Worm (Caenorhabditis elegans) whole organism, midembryonic: ENCODE data around the gene vhp-1.

Experiments used
- T22C8.4 ChIP-seq: fragments of 200-800 bp; sonication (Bioruptor generic); IDR thresholded peaks from 2 replicates; pipeline ENCODE4 v1.3.6; 2022; ENCODE audit warnings: missing genetic modification characterization, missing compliant biosample characterization
- cog-1 ChIP-seq: sonication (generic microtip); optimal IDR thresholded peaks from 2 replicates; lab custom pipeline; 2016; ENCODE audit warnings: missing genetic modification characterization, missing compliant biosample characterization
- flt-1 ChIP-seq: fragments of 200-800 bp; sonication (Bioruptor generic); IDR thresholded peaks from 2 replicates; pipeline ENCODE4 v1.3.6; 2022; ENCODE audit warnings: missing genetic modification characterization, missing compliant biosample characterization
- klf-2 ChIP-seq: fragments of 200-800 bp; sonication (Bioruptor generic); conservative IDR thresholded peaks from 2 replicates; pipeline ENCODE4 v1.3.6; 2022; ENCODE audit warnings: missing genetic modification reagents, missing genetic modification characterization, missing compliant biosample characterization
- med-1 ChIP-seq: sonication (generic microtip); optimal IDR thresholded peaks from 2 replicates; lab custom pipeline; 2017; ENCODE audit warnings: missing genetic modification characterization, mild to moderate bottlenecking, missing compliant biosample characterization, antibody characterized with exemption, missing genetic modification reagents; ENCODE audit not compliant: insufficient read depth
- ref-1 ChIP-seq: fragments of 200-800 bp; sonication (Bioruptor generic); conservative IDR thresholded peaks from 2 replicates; pipeline ENCODE4 v1.3.6; 2022; ENCODE audit warnings: missing genetic modification reagents, missing genetic modification characterization, missing compliant biosample characterization
- ztf-23 ChIP-seq: fragments of 200-800 bp; sonication (Bioruptor generic); IDR thresholded peaks from 2 replicates; pipeline ENCODE4 v1.3.6; 2022; ENCODE audit warnings: missing genetic modification reagents, missing genetic modification characterization, missing compliant biosample characterization
- ztf-29 ChIP-seq: fragments of 200-800 bp; sonication (Bioruptor generic); IDR thresholded peaks from 2 replicates; pipeline ENCODE4 v1.3.6; 2022; ENCODE audit warnings: missing genetic modification reagents, missing genetic modification characterization, missing compliant biosample characterization

ce11 chrII:5389831-5390323 lies 66.8 kb downstream of the vhp-1 start, which contains the start of gene ndx-6:
- TF ChIP-seq ztf-23 (GFP tag; lab: Robert Waterston, UW), result peak; percentile 73
- peak; percentile 83 for TF ChIP-seq flt-1 (GFP tag; lab: Robert Waterston, UW)
- no peak for TF ChIP-seq ztf-29 (GFP tag; lab: Robert Waterston, UW)
- TF ChIP-seq T22C8.4 (GFP tag; lab: Robert Waterston, UW), result 0 out of 2 replicates have a peak, but pooled peaks have one; percentile 10
- peak; percentile 46 for TF ChIP-seq cog-1 (tag; lab: Kevin White, UChicago)
- no peak for TF ChIP-seq med-1
- TF ChIP-seq ref-1 (GFP tag; lab: Robert Waterston, UW), result no peak
- TF ChIP-seq klf-2 (GFP tag; lab: Robert Waterston, UW), result no peak
